Fruit fly (Drosophila melanogaster) whole organism, embryonic: ENCODE measurements around the gene CG7557.

Experiments
- CG11398 ChIP-seq: fragments of 200-800 bp; sonication (Bioruptor generic); optimal IDR thresholded peaks from 2 replicates; lab custom pipeline; 2016; ENCODE audit warnings: missing biosample characterization, missing genetic modification characterization
- CG11456 ChIP-seq: fragments of 200-800 bp; sonication (Bioruptor generic); IDR thresholded peaks from 3 replicates; pipeline ENCODE4 v1.3.6; 2022; ENCODE audit warnings: missing biosample characterization, missing genetic modification characterization
- CG12104 ChIP-seq: fragments of 200-800 bp; sonication (Bioruptor generic); optimal IDR thresholded peaks from 3 replicates; lab custom pipeline; 2016; ENCODE audit warnings: missing biosample characterization, missing genetic modification characterization
- CG12236 ChIP-seq: fragments of 200-800 bp; sonication (Bioruptor generic); optimal IDR thresholded peaks from 2 replicates; lab custom pipeline; 2016; ENCODE audit warnings: missing biosample characterization, missing genetic modification characterization
- CG12659 ChIP-seq: fragments of 200-800 bp; sonication (Bioruptor generic); optimal IDR thresholded peaks from 3 replicates; lab custom pipeline; 2017; ENCODE audit warnings: mild to moderate bottlenecking, missing biosample characterization, missing genetic modification reagents, missing genetic modification characterization
- CG13624 ChIP-seq: fragments of 200-800 bp; sonication (Bioruptor generic); optimal IDR thresholded peaks from 2 replicates; lab custom pipeline; 2016; ENCODE audit warnings: missing biosample characterization, missing genetic modification characterization
- CG1529 ChIP-seq: fragments of 200-800 bp; sonication (Bioruptor generic); optimal IDR thresholded peaks from 3 replicates; lab custom pipeline; 2018; ENCODE audit warnings: missing biosample characterization, missing genetic modification characterization
- CG18599 ChIP-seq: fragments of 200-800 bp; sonication (Bioruptor generic); optimal IDR thresholded peaks from 3 replicates; lab custom pipeline; 2017; ENCODE audit warnings: missing biosample characterization, missing genetic modification characterization, mild to moderate bottlenecking, moderate library complexity, missing genetic modification reagents
- CG2199 ChIP-seq: fragments of 200-800 bp; sonication (Bioruptor generic); IDR thresholded peaks from 3 replicates; pipeline ENCODE4 v1.3.6; 2022; ENCODE audit warnings: missing biosample characterization, missing genetic modification characterization
- CG2678 ChIP-seq: fragments of 200-800 bp; sonication (Bioruptor generic); optimal IDR thresholded peaks from 3 replicates; lab custom pipeline; 2019; ENCODE audit warnings: missing biosample characterization, mild to moderate bottlenecking, missing genetic modification characterization, moderate library complexity
- CG2712 ChIP-seq: fragments of 200-800 bp; optimal IDR thresholded peaks from 3 replicates; lab custom pipeline; 2019; ENCODE audit warnings: missing biosample characterization, mild to moderate bottlenecking, missing genetic modification characterization, moderate library complexity
- CG2889 ChIP-seq: fragments of 200-800 bp; sonication (Bioruptor generic); IDR thresholded peaks from 3 replicates; pipeline ENCODE4 v1.3.6; 2022; ENCODE audit warnings: missing biosample characterization, missing genetic modification characterization
- CG31388 ChIP-seq: fragments of 200-800 bp; sonication (Bioruptor generic); optimal IDR thresholded peaks from 2 replicates; lab custom pipeline; 2016; ENCODE audit warnings: missing biosample characterization, missing genetic modification characterization
- CG4282 ChIP-seq: fragments of 200-800 bp; sonication (Bioruptor generic); optimal IDR thresholded peaks from 2 replicates; lab custom pipeline; 2016; ENCODE audit warnings: missing biosample characterization, missing genetic modification characterization
- CG4617 ChIP-seq: fragments of 200-800 bp; sonication (Bioruptor generic); optimal IDR thresholded peaks from 3 replicates; lab custom pipeline; 2016; ENCODE audit warnings: missing biosample characterization, missing genetic modification characterization, borderline replicate concordance
- CG4820 ChIP-seq: fragments of 200-800 bp; sonication (Bioruptor generic); optimal IDR thresholded peaks from 3 replicates; lab custom pipeline; 2016; ENCODE audit warnings: missing biosample characterization, missing genetic modification characterization
- CG6854 ChIP-seq: fragments of 200-800 bp; sonication (Bioruptor generic); optimal IDR thresholded peaks from 3 replicates; lab custom pipeline; 2017; ENCODE audit warnings: missing biosample characterization, mild to moderate bottlenecking, missing genetic modification characterization
- CG7963 ChIP-seq: fragments of 200-800 bp; sonication (Bioruptor generic); IDR thresholded peaks from 3 replicates; pipeline ENCODE4 v1.3.6; 2022; ENCODE audit warnings: missing biosample characterization, missing genetic modification characterization; ENCODE audit not compliant: partially characterized antibody
- CG8924 ChIP-seq: fragments of 200-800 bp; optimal IDR thresholded peaks from 3 replicates; lab custom pipeline; 2019; ENCODE audit warnings: missing biosample characterization, mild to moderate bottlenecking, missing genetic modification characterization, moderate library complexity
- Doc2 ChIP-seq: fragments of 200-800 bp; sonication (Bioruptor generic); IDR thresholded peaks from 2 replicates; pipeline ENCODE4 v1.3.6; 2022; ENCODE audit warnings: missing biosample characterization, missing genetic modification characterization
- Dref ChIP-seq: fragments of 200-800 bp; sonication (Bioruptor generic); IDR thresholded peaks from 2 replicates; pipeline ENCODE4 v1.3.6; 2022; ENCODE audit warnings: missing biosample characterization, missing genetic modification characterization
- MBD-R2 ChIP-seq: fragments of 200-800 bp; sonication (Bioruptor generic); IDR thresholded peaks from 2 replicates; pipeline ENCODE4 v1.3.6; 2022; ENCODE audit warnings: missing biosample characterization, missing genetic modification characterization
- Med ChIP-seq: fragments of 200-800 bp; sonication (Bioruptor generic); peaks from one replicate; lab custom pipeline; 2016; ENCODE audit warnings: missing biosample characterization, missing genetic modification characterization, mild to moderate bottlenecking, inconsistent platforms, moderate library complexity
- NC2β ChIP-seq: fragments of 200-800 bp; sonication (Bioruptor generic); optimal IDR thresholded peaks from 2 replicates; lab custom pipeline; 2016; ENCODE audit warnings: missing biosample characterization, missing genetic modification characterization
- Pdp1 ChIP-seq, 2 experiments: fragments of 200-800 bp; sonication (Bioruptor generic); optimal IDR thresholded peaks; 3 replicates each; lab custom pipeline; 2016; ENCODE audit warnings: missing biosample characterization in 2 of 2, missing genetic modification characterization in 2 of 2, mild to moderate bottlenecking in 1 of 2, moderate library complexity in 1 of 2
- amos ChIP-seq: fragments of 200-800 bp; sonication (Bioruptor generic); IDR thresholded peaks from 2 replicates; pipeline ENCODE4 v1.3.6; 2022; ENCODE audit warnings: missing biosample characterization, missing genetic modification characterization; ENCODE audit not compliant: partially characterized antibody
- ash1 ChIP-seq: fragments of 200-800 bp; sonication (Bioruptor generic); optimal IDR thresholded peaks from 2 replicates; lab custom pipeline; 2018; ENCODE audit warnings: missing biosample characterization, mild to moderate bottlenecking, missing genetic modification characterization
- bcd ChIP-seq: fragments of 200-800 bp; sonication (Bioruptor generic); optimal IDR thresholded peaks from 2 replicates; lab custom pipeline; 2017; ENCODE audit warnings: missing biosample characterization, mild to moderate bottlenecking, missing genetic modification characterization
- chm ChIP-seq: fragments of 200-800 bp; sonication (Bioruptor generic); IDR thresholded peaks from 2 replicates; pipeline ENCODE4 v1.3.6; 2022; ENCODE audit warnings: missing biosample characterization, missing genetic modification characterization
- ci ChIP-seq: fragments of 200-800 bp; sonication (Bioruptor generic); IDR thresholded peaks from 3 replicates; pipeline ENCODE4 v1.3.6; 2022; ENCODE audit warnings: missing biosample characterization, missing genetic modification characterization
- dati ChIP-seq: fragments of 200-800 bp; sonication (Bioruptor generic); IDR thresholded peaks from 2 replicates; pipeline ENCODE4 v1.3.6; 2022; ENCODE audit warnings: missing biosample characterization, missing genetic modification characterization
- emc ChIP-seq: fragments of 200-800 bp; sonication (Bioruptor generic); optimal IDR thresholded peaks from 2 replicates; lab custom pipeline; 2016; ENCODE audit warnings: missing biosample characterization, missing genetic modification characterization
- jigr1 ChIP-seq: fragments of 200-800 bp; sonication (Bioruptor generic); IDR thresholded peaks from 3 replicates; pipeline ENCODE4 v1.3.6; 2022; ENCODE audit warnings: missing biosample characterization, missing genetic modification characterization
- kay ChIP-seq: fragments of 200-800 bp; sonication (Bioruptor generic); optimal IDR thresholded peaks from 2 replicates; lab custom pipeline; 2016; ENCODE audit warnings: missing biosample characterization, missing genetic modification characterization
- kni ChIP-seq: fragments of 200-800 bp; sonication (Bioruptor generic); optimal IDR thresholded peaks from 3 replicates; lab custom pipeline; 2017; ENCODE audit warnings: mild to moderate bottlenecking, missing biosample characterization, missing genetic modification reagents, missing genetic modification characterization
- lbe ChIP-seq: fragments of 200-800 bp; sonication (Bioruptor generic); optimal IDR thresholded peaks from 2 replicates; lab custom pipeline; 2016; ENCODE audit warnings: missing biosample characterization, mild to moderate bottlenecking, missing genetic modification characterization
- lmd ChIP-seq: fragments of 200-800 bp; sonication (Bioruptor generic); IDR thresholded peaks from 2 replicates; pipeline ENCODE4 v1.3.6; 2022; ENCODE audit warnings: missing biosample characterization, missing genetic modification characterization
- nmo ChIP-seq: fragments of 200-800 bp; sonication (Bioruptor generic); optimal IDR thresholded peaks from 2 replicates; lab custom pipeline; 2018; ENCODE audit warnings: missing biosample characterization, mild to moderate bottlenecking, missing genetic modification characterization, moderate library complexity
- p53 ChIP-seq: fragments of 200-800 bp; sonication (Bioruptor generic); optimal IDR thresholded peaks from 2 replicates; lab custom pipeline; 2016; ENCODE audit warnings: missing biosample characterization, missing genetic modification characterization
- ro ChIP-seq: fragments of 200-800 bp; sonication (Bioruptor generic); IDR thresholded peaks from 2 replicates; pipeline ENCODE4 v1.3.6; 2022; ENCODE audit warnings: missing biosample characterization, missing genetic modification characterization
- sens-2 ChIP-seq: fragments of 200-800 bp; sonication (Bioruptor generic); IDR thresholded peaks from 2 replicates; pipeline ENCODE4 v1.3.6; 2022; ENCODE audit warnings: missing biosample characterization, missing genetic modification characterization
- slou ChIP-seq: fragments of 200-800 bp; sonication (Bioruptor generic); optimal IDR thresholded peaks from 3 replicates; lab custom pipeline; 2016; ENCODE audit warnings: missing biosample characterization, missing genetic modification characterization
- so ChIP-seq: fragments of 200-800 bp; sonication (Bioruptor generic); IDR thresholded peaks from 3 replicates; pipeline ENCODE4 v1.3.6; 2022; ENCODE audit warnings: missing biosample characterization, missing genetic modification characterization
- sob ChIP-seq: fragments of 200-800 bp; sonication (Bioruptor generic); IDR thresholded peaks from 2 replicates; pipeline ENCODE4 v1.3.6; 2022; ENCODE audit warnings: missing biosample characterization, missing genetic modification characterization
- tll ChIP-seq, 2 experiments: fragments of 200-800 bp in 1 of 2; fragments of >200 bp in 1 of 2; sonication (Bioruptor generic) in 1 of 2; optimal IDR thresholded peaks; 2 replicates each; lab custom pipeline; 2017 to 2019; ENCODE audit warnings: missing biosample characterization in 2 of 2, missing genetic modification characterization in 2 of 2, mild to moderate bottlenecking in 1 of 2, moderate library complexity in 1 of 2
- tx ChIP-seq: fragments of 200-800 bp; sonication (Bioruptor generic); optimal IDR thresholded peaks from 2 replicates; lab custom pipeline; 2016; ENCODE audit warnings: missing biosample characterization, missing genetic modification characterization
- unpg ChIP-seq: fragments of 200-800 bp; sonication (Bioruptor generic); optimal IDR thresholded peaks from 3 replicates; lab custom pipeline; 2018; ENCODE audit warnings: missing biosample characterization, mild to moderate bottlenecking, missing genetic modification characterization, moderate library complexity
- vvl ChIP-seq: fragments of 200-800 bp; sonication (Bioruptor generic); IDR thresholded peaks from 2 replicates; pipeline ENCODE4 v1.3.6; 2022; ENCODE audit warnings: missing biosample characterization, missing genetic modification characterization

The CG7557 gene

DNA sequence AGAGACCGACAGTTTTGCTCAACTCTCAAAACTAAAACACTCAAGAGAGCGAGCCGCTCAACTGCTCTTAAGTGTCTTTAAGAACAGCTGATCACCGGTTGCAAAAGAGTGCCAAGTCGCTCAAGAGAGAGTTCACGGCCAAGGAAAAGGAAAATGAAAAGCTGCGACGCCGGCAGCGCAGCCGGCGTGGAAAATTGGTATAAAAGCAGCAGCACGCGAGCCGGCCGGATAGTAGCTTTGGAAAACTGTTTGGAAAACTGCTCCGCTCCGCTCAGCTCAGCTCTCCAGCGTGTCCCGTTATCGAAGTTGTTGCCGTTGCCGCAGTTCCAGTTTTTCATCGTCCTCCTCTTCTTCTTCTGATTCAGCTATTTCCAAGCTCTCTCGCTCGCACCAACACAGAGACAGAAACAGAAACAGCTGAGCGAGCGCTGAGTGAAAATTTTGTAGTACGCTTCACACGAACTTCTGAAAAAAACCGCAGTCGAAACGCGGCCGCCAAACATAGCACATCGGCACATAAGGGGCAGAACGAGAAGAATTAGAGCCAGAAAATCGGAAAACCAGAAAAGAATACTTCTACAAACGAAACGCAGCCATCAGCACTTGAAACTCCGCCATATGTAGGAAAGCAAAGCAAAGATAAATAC is 42.5 kb downstream of the CG7557 start, which contains the start of gene chrb (continued):
- TF ChIP-seq amos (peak; percentile 49; the same call in 1 of the 2 replicates), CG2889 (GFP tag; lab: Robert Waterston, UW) (no peak), CG12659 (peak; percentile 41), bcd (GFP tag; lab: Kevin White, UChicago) (peak; percentile 3), MBD-R2 (GFP tag; lab: Robert Waterston, UW) (no peak), jigr1 (GFP tag; lab: Robert Waterston, UW) (no peak), Doc2 (GFP tag; lab: Robert Waterston, UW) (no peak), CG2199 (GFP tag; lab: Robert Waterston, UW) (peak; percentile 87; the same call in 1 of the 3 replicates), tll (GFP tag; optimal IDR thresholded peaks at IDR 0.05; lab: Kevin White, UChicago) (no peak), vvl (GFP tag; lab: Robert Waterston, UW) (peak; percentile 85), CG4820 (GFP tag; lab: Kevin White, UChicago) (no peak), CG2678 (tag; lab: Kevin White, UChicago) (peak; percentile 47), CG11456 (GFP tag; lab: Robert Waterston, UW) (no peak), CG7963 (GFP tag; lab: Robert Waterston, UW) (0 out of 3 replicates have a peak, but pooled peaks have one; percentile 38), kni (GFP tag; lab: Kevin White, UChicago) (peak; percentile 93), slou (GFP tag; lab: Kevin White, UChicago) (no peak), so (GFP tag; lab: Robert Waterston, UW) (peak; percentile 81; the same call in 2 of the 3 replicates), emc (GFP tag; lab: Kevin White, UChicago) (no peak), Dref (GFP tag; lab: Robert Waterston, UW) (no peak), nmo (GFP tag; lab: Kevin White, UChicago) (peak; percentile 28), NC2β (peak; percentile 74)

DNA sequence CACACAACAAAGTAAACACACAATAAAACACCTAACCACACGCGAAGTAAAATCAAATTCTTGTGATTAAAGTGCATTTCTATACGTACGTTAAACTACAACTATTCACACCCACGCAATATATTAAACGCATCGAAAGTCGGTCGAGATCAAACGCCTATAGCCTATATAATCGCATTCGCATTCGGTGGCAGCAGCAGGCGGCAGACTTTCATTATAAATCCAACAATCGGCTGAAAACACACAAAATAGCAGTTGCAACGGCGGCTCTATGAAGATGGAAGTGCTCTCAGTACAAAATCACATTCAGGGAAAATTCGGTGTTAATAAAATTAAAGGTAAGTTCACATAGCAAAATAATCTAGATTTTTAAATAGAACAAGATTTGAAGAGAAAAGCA is 43.3 kb downstream of the CG7557 start:
- TF ChIP-seq dati: no peak
- no peak for TF ChIP-seq CG18599 (GFP tag; lab: Kevin White, UChicago)
- peak; percentile 65 for TF ChIP-seq chm (GFP tag; lab: Robert Waterston, UW)
- TF ChIP-seq CG2199 (GFP tag; lab: Robert Waterston, UW): peak; percentile 55; the same call in 2 of the 3 replicates
- no peak for TF ChIP-seq CG4282 (GFP tag; lab: Kevin White, UChicago)
- no peak for TF ChIP-seq CG4617 (GFP tag; lab: Kevin White, UChicago)
- TF ChIP-seq tll (GFP tag; optimal IDR thresholded peaks at IDR 0.05; lab: Kevin White, UChicago): no peak
- TF ChIP-seq CG31388 (GFP tag; lab: Kevin White, UChicago): no peak
- no peak for TF ChIP-seq lmd (GFP tag; lab: Robert Waterston, UW)
- peak; percentile 73 for TF ChIP-seq Med (GFP tag; lab: Kevin White, UChicago)
- TF ChIP-seq CG8924: no peak
- no peak for TF ChIP-seq CG2712 (tag; lab: Kevin White, UChicago)
- no peak for TF ChIP-seq ro

DNA sequence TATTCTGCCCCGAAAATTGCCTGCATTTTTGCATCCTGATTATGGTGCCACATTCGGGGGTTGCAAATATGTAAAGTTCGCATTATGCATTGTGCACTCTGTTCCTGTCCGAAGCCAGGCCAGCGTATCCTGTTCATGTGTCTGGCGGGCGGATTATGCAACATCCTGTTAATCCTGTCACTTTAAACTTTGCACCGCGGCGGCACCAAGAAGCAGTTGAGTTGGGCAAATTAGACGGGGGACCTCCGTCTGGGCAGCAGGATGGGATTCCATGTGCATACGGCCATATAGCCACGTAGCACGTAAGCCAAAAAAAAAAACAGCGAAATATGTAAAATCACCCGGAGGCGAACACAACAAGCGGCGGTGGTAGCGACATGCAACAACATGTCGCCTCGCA is 44.5 kb downstream of the CG7557 start:
- TF ChIP-seq unpg (GFP tag; lab: Kevin White, UChicago) (no peak), Pdp1 (GFP tag; optimal IDR thresholded peaks at IDR 0.05; lab: Kevin White, UChicago) (peak in 1 of 2 experiments; percentile 24), CG12104 (GFP tag; lab: Kevin White, UChicago) (no peak), CG6854 (GFP tag; lab: Kevin White, UChicago) (no peak), CG11398 (GFP tag; lab: Kevin White, UChicago) (peak; percentile 1), lbe (GFP tag; lab: Kevin White, UChicago) (no peak), tx (no peak), Med (GFP tag; lab: Kevin White, UChicago) (peak; percentile 65), sob (GFP tag; lab: Robert Waterston, UW) (no peak), ash1 (GFP tag; lab: Kevin White, UChicago) (peak; percentile 2), CG12236 (no peak), CG13624 (GFP tag; lab: Kevin White, UChicago) (no peak), CG18599 (GFP tag; lab: Kevin White, UChicago) (no peak), ci (GFP tag; lab: Robert Waterston, UW) (0 out of 3 replicates have a peak, but pooled peaks have one; percentile 18), sens-2 (GFP tag; lab: Robert Waterston, UW) (no peak), p53 (GFP tag; lab: Kevin White, UChicago) (peak; percentile 85), CG1529 (no peak), kay (no peak)
